Worm (Caenorhabditis elegans) whole organism, L4 larva: ENCODE measurements around the gene fbxc-7.
"Not testable (repeated sequence)": the region's sequence is repeated elsewhere in the genome, so short reads cannot be mapped to it uniquely, and the experiment has no call there.

Experiments used
- T26A8.4 ChIP-seq: fragments of 200-800 bp; sonication (Bioruptor generic); IDR thresholded peaks from 2 replicates; pipeline ENCODE4 v1.3.6; 2022; ENCODE audit warnings: missing genetic modification characterization, missing compliant biosample characterization
- ceh-62 ChIP-seq: sonication (generic microtip); optimal IDR thresholded peaks from 2 replicates; lab custom pipeline; 2017; ENCODE audit warnings: missing biosample characterization, missing genetic modification characterization
- ces-1 ChIP-seq: fragments of 150-350 bp; sonication (generic microtip); optimal IDR thresholded peaks from 4 replicates; lab custom pipeline; 2014; ENCODE audit warnings: missing biosample characterization, missing genetic modification reagents, missing genetic modification characterization
- dpl-1 ChIP-seq: fragments of 150-350 bp; optimal IDR thresholded peaks from 2 replicates; lab custom pipeline; 2014; ENCODE audit warnings: missing biosample characterization, missing genetic modification reagents, missing genetic modification characterization
- jun-1 ChIP-seq: fragments of 150-350 bp; optimal IDR thresholded peaks from 2 replicates; lab custom pipeline; 2014; ENCODE audit warnings: missing biosample characterization, missing genetic modification reagents, missing genetic modification characterization
- lin-29 ChIP-seq: fragments of 200-800 bp; sonication (Bioruptor generic); IDR thresholded peaks from 2 replicates; pipeline ENCODE4 v1.3.6; 2022; ENCODE audit warnings: missing genetic modification reagents, missing genetic modification characterization, missing compliant biosample characterization
- lsy-2 ChIP-seq, 2 experiments: fragments of 150-350 bp in 1 of 2; sonication (generic microtip) in 1 of 2; optimal IDR thresholded peaks; 2 replicates each; lab custom pipeline; 2014 to 2017; ENCODE audit warnings: missing biosample characterization in 2 of 2, missing genetic modification characterization in 2 of 2
- nhr-28 ChIP-seq: fragments of 150-350 bp; optimal IDR thresholded peaks from 2 replicates; lab custom pipeline; 2014; ENCODE audit warnings: missing biosample characterization, missing genetic modification characterization
- nhr-48 ChIP-seq: sonication (generic microtip); optimal IDR thresholded peaks from 2 replicates; lab custom pipeline; 2016; ENCODE audit warnings: mild to moderate bottlenecking, missing genetic modification characterization, missing compliant biosample characterization
- pha-4 ChIP-seq, 2 experiments: fragments of 150-350 bp in 1 of 2; fragments of 200-800 bp in 1 of 2; sonication (Bioruptor generic) in 1 of 2; IDR thresholded peaks in 1 of 2; optimal IDR thresholded peaks in 1 of 2; 2 replicates each; pipeline versions ENCODE4 v1.3.6 to Lab custom; 2014 to 2022; ENCODE audit warnings: missing genetic modification characterization in 2 of 2, missing genetic modification reagents in 2 of 2, missing biosample characterization in 1 of 2, missing compliant biosample characterization in 1 of 2
- spr-1 ChIP-seq: sonication (generic microtip); optimal IDR thresholded peaks from 2 replicates; lab custom pipeline; 2016; ENCODE audit warnings: mild to moderate bottlenecking, missing genetic modification characterization, missing compliant biosample characterization
- zfp-2 ChIP-seq: sonication (generic microtip); optimal IDR thresholded peaks from 2 replicates; lab custom pipeline; 2016; ENCODE audit warnings: mild to moderate bottlenecking, missing genetic modification characterization, missing compliant biosample characterization
- ztf-11 ChIP-seq: fragments of 150-350 bp; optimal IDR thresholded peaks from 2 replicates; lab custom pipeline; 2014; ENCODE audit warnings: missing biosample characterization, missing genetic modification characterization

ce11 chrII:968106-968505 lies 13.4 kb downstream of the fbxc-7 start, which contains the start of gene C32B5.6:
- TF ChIP-seq dpl-1 (GFP tag; lab: Kevin White, UChicago); pha-4 (GFP tag; IDR thresholded peaks at IDR 0.05; lab: Robert Waterston, UW); pha-4 (tag; optimal IDR thresholded peaks at IDR 0.05; lab: Kevin White, UChicago); ces-1 (GFP tag; lab: Kevin White, UChicago); nhr-28 (tag; lab: Kevin White, UChicago); lin-29 (GFP tag; lab: Robert Waterston, UW); ztf-11 (tag; lab: Kevin White, UChicago); nhr-48; T26A8.4 (GFP tag; lab: Robert Waterston, UW); spr-1 (tag; lab: Kevin White, UChicago); ceh-62 (tag; lab: Kevin White, UChicago); lsy-2 (tag; optimal IDR thresholded peaks at IDR 0.05; lab: Kevin White, UChicago); jun-1 (tag; lab: Kevin White, UChicago); zfp-2 (tag; lab: Kevin White, UChicago): not testable (repeated sequence)
